Fruit fly (Drosophila melanogaster): Measurements from ENCODE around the gene CG13251.

DNA sequence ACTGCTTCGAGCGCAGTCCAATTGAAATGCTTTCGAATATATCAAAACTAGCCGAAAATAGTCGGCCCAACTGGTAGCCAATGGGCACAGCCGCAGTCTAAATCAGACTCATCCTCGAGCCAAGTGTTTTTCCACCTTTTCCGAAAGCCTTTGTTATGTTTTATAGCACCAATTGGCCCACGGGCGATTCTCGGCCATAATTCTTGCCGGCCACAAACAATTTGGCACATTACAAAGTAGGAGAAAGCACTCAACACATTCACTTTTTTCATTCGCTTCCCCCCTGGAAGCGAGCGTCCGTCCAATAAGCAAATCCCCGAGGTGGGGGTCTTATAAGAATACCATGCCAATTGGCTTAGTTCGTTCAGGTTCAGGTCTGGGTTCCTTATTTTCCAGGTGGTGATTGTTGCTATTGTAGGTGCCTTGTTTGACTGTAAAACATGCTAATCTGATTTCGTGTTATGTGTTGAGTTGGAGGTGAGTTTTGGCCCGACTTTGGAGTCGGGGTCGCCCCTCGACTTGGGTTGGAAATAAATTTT lies 33.3 kb upstream of the CG13251 start:
- TF ChIP-seq CG9609 (GFP tag; optimal IDR thresholded peaks at IDR 0.05) (no peak), CG7987 (GFP tag; optimal IDR thresholded peaks at IDR 0.05) (no peak), CG9727 (GFP tag; optimal IDR thresholded peaks at IDR 0.05) (no peak), Doc3 (GFP tag; IDR thresholded peaks at IDR 0.05; ENCODE audit: partially characterized antibody) (no peak), dysf (GFP tag; IDR thresholded peaks at IDR 0.05) (no peak), Sox102F (GFP tag; optimal IDR thresholded peaks at IDR 0.05) (no peak), phol (tag; optimal IDR thresholded peaks at IDR 0.05) (no peak), Stat92E (GFP tag; optimal IDR thresholded peaks at IDR 0.05) (no peak)
